Worm (Caenorhabditis elegans): ENCODE data around the gene Y11D7A.5.

Gene Y11D7A.5

ce11 chrIV:9263812-9264320, 18.5 kb upstream of the Y11D7A.5 start, which contains the start of gene flh-1:
Gene flh-1, minus strand, starts transcription at chrIV:9264270.
- TF ChIP-seq T22C8.4 (GFP tag; IDR thresholded peaks at IDR 0.05): no peak
- TF ChIP-seq ztf-23 (GFP tag; IDR thresholded peaks at IDR 0.05): no peak
- TF ChIP-seq ref-1 (GFP tag; conservative IDR thresholded peaks at IDR 0.05): no peak
- peak; percentile 63; the same call in 1 of the 2 replicates for TF ChIP-seq tab-1 (GFP tag; IDR thresholded peaks at IDR 0.05)
- no peak for TF ChIP-seq med-1 (GFP tag; optimal IDR thresholded peaks at IDR 0.05; ENCODE audit: insufficient read depth)
- TF ChIP-seq flt-1 (GFP tag; IDR thresholded peaks at IDR 0.05): peak; percentile 76

ce11 chrIV:9262295-9262694, 17.0 kb upstream of the Y11D7A.5 start:
- TF ChIP-seq klf-2 (GFP tag; conservative IDR thresholded peaks at IDR 0.05) (no peak), flt-1 (GFP tag; IDR thresholded peaks at IDR 0.05) (no peak), tab-1 (GFP tag; IDR thresholded peaks at IDR 0.05) (no peak), ztf-29 (GFP tag; IDR thresholded peaks at IDR 0.05) (no peak), ztf-23 (GFP tag; IDR thresholded peaks at IDR 0.05) (no peak), cog-1 (tag; optimal IDR thresholded peaks at IDR 0.05) (no peak), med-1 (GFP tag; optimal IDR thresholded peaks at IDR 0.05; ENCODE audit: insufficient read depth) (no peak), ref-1 (GFP tag; conservative IDR thresholded peaks at IDR 0.05) (no peak), T22C8.4 (GFP tag; IDR thresholded peaks at IDR 0.05) (no peak)

- no peak for TF ChIP-seq ztf-23 (GFP tag; IDR thresholded peaks at IDR 0.05)
- no peak for TF ChIP-seq klf-2 (GFP tag; conservative IDR thresholded peaks at IDR 0.05)
- TF ChIP-seq med-1 (GFP tag; optimal IDR thresholded peaks at IDR 0.05; ENCODE audit: insufficient read depth): no peak
- TF ChIP-seq ref-1 (GFP tag; conservative IDR thresholded peaks at IDR 0.05): no peak
- no peak for TF ChIP-seq tab-1 (GFP tag; IDR thresholded peaks at IDR 0.05)
- TF ChIP-seq T22C8.4 (GFP tag; IDR thresholded peaks at IDR 0.05): no peak
- no peak for TF ChIP-seq ztf-29 (GFP tag; IDR thresholded peaks at IDR 0.05)
- no peak for TF ChIP-seq cog-1 (tag; optimal IDR thresholded peaks at IDR 0.05)
- no peak for TF ChIP-seq flt-1 (GFP tag; IDR thresholded peaks at IDR 0.05)
These were observed 16.4 kb upstream of the Y11D7A.5 start, which contains the start of gene col-120 for ce11 chrIV:9261687-9262086. Gene col-120, minus strand, starts transcription at chrIV:9261787.

- TF ChIP-seq flt-1 (GFP tag; IDR thresholded peaks at IDR 0.05) (no peak), T22C8.4 (GFP tag; IDR thresholded peaks at IDR 0.05) (no peak), ztf-23 (GFP tag; IDR thresholded peaks at IDR 0.05) (no peak), med-1 (GFP tag; optimal IDR thresholded peaks at IDR 0.05; ENCODE audit: insufficient read depth) (no peak), cog-1 (tag; optimal IDR thresholded peaks at IDR 0.05) (no peak), tab-1 (GFP tag; IDR thresholded peaks at IDR 0.05) (no peak), ref-1 (GFP tag; conservative IDR thresholded peaks at IDR 0.05) (no peak), klf-2 (GFP tag; conservative IDR thresholded peaks at IDR 0.05) (no peak), ztf-29 (GFP tag; IDR thresholded peaks at IDR 0.05) (no peak)
These were observed 15.5 kb upstream of the Y11D7A.5 start for ce11 chrIV:9260826-9261225.

ce11 chrIV:9260334-9260733, 15.0 kb upstream of the Y11D7A.5 start:
- TF ChIP-seq med-1 (GFP tag; optimal IDR thresholded peaks at IDR 0.05; ENCODE audit: insufficient read depth) (no peak), tab-1 (GFP tag; IDR thresholded peaks at IDR 0.05) (no peak), ztf-29 (GFP tag; IDR thresholded peaks at IDR 0.05) (no peak), T22C8.4 (GFP tag; IDR thresholded peaks at IDR 0.05) (no peak), klf-2 (GFP tag; conservative IDR thresholded peaks at IDR 0.05) (no peak)

ce11 chrIV:9259687-9260086, 14.4 kb upstream of the Y11D7A.5 start, which contains the start of gene Y11D7A.10:
Gene Y11D7A.10, minus strand, starts transcription at chrIV:9259768.
- no peak for TF ChIP-seq klf-2 (GFP tag; conservative IDR thresholded peaks at IDR 0.05)

ce11 chrIV:9258547-9258946, 13.2 kb upstream of the Y11D7A.5 start:
- TF ChIP-seq med-1 (GFP tag; optimal IDR thresholded peaks at IDR 0.05; ENCODE audit: insufficient read depth): no peak

ce11 chrIV:9256865-9257264, 11.5 kb upstream of the Y11D7A.5 start:
- no peak for TF ChIP-seq ztf-29 (GFP tag; IDR thresholded peaks at IDR 0.05)
- no peak for TF ChIP-seq T22C8.4 (GFP tag; IDR thresholded peaks at IDR 0.05)
- no peak for TF ChIP-seq flt-1 (GFP tag; IDR thresholded peaks at IDR 0.05)
- no peak for TF ChIP-seq klf-2 (GFP tag; conservative IDR thresholded peaks at IDR 0.05)
- no peak for TF ChIP-seq ztf-23 (GFP tag; IDR thresholded peaks at IDR 0.05)
- no peak for TF ChIP-seq med-1 (GFP tag; optimal IDR thresholded peaks at IDR 0.05; ENCODE audit: insufficient read depth)
- TF ChIP-seq cog-1 (tag; optimal IDR thresholded peaks at IDR 0.05): no peak
- TF ChIP-seq tab-1 (GFP tag; IDR thresholded peaks at IDR 0.05): no peak
- TF ChIP-seq ref-1 (GFP tag; conservative IDR thresholded peaks at IDR 0.05): no peak

- TF ChIP-seq T22C8.4 (GFP tag; IDR thresholded peaks at IDR 0.05) (no peak), ztf-23 (GFP tag; IDR thresholded peaks at IDR 0.05) (no peak), med-1 (GFP tag; optimal IDR thresholded peaks at IDR 0.05; ENCODE audit: insufficient read depth) (no peak), tab-1 (GFP tag; IDR thresholded peaks at IDR 0.05) (no peak), cog-1 (tag; optimal IDR thresholded peaks at IDR 0.05) (no peak), ref-1 (GFP tag; conservative IDR thresholded peaks at IDR 0.05) (no peak), ztf-29 (GFP tag; IDR thresholded peaks at IDR 0.05) (no peak), flt-1 (GFP tag; IDR thresholded peaks at IDR 0.05) (no peak), klf-2 (GFP tag; conservative IDR thresholded peaks at IDR 0.05) (no peak)
These were observed 10.7 kb upstream of the Y11D7A.5 start, which contains the start of gene Y11D7A.9 for ce11 chrIV:9256017-9256416. Gene Y11D7A.9, minus strand, starts transcription at chrIV:9256117.

- TF ChIP-seq tab-1 (GFP tag; IDR thresholded peaks at IDR 0.05) (no peak), klf-2 (GFP tag; conservative IDR thresholded peaks at IDR 0.05) (no peak), ztf-29 (GFP tag; IDR thresholded peaks at IDR 0.05) (no peak), ref-1 (GFP tag; conservative IDR thresholded peaks at IDR 0.05) (no peak), ztf-23 (GFP tag; IDR thresholded peaks at IDR 0.05) (no peak), flt-1 (GFP tag; IDR thresholded peaks at IDR 0.05) (no peak), cog-1 (tag; optimal IDR thresholded peaks at IDR 0.05) (no peak), T22C8.4 (GFP tag; IDR thresholded peaks at IDR 0.05) (no peak), med-1 (GFP tag; optimal IDR thresholded peaks at IDR 0.05; ENCODE audit: insufficient read depth) (no peak)
These were observed 5.8 kb upstream of the Y11D7A.5 start, which contains the start of gene Y11D7A.8 for ce11 chrIV:9251079-9251478. Gene Y11D7A.8, plus strand, starts transcription at chrIV:9251379.
